Worm (Caenorhabditis elegans) whole organism, mixed stage, embryonic: ENCODE results near the gene tomm-40.

Experiments
- elt-3 ChIP-seq: fragments of 150-350 bp; optimal IDR thresholded peaks from 2 replicates; lab custom pipeline; 2014; ENCODE audit warnings: missing biosample characterization, missing genetic modification characterization
- hlh-1 ChIP-seq: fragments of 150-350 bp; optimal IDR thresholded peaks from 2 replicates; lab custom pipeline; 2014; ENCODE audit warnings: missing biosample characterization, missing genetic modification reagents, missing genetic modification characterization
- lsy-2 ChIP-seq: fragments of 150-350 bp; optimal IDR thresholded peaks from 2 replicates; lab custom pipeline; 2014; ENCODE audit warnings: missing biosample characterization, missing genetic modification characterization
- ztf-11 ChIP-seq: fragments of 150-350 bp; optimal IDR thresholded peaks from 2 replicates; lab custom pipeline; 2014; ENCODE audit warnings: missing biosample characterization, missing genetic modification characterization

DNA sequence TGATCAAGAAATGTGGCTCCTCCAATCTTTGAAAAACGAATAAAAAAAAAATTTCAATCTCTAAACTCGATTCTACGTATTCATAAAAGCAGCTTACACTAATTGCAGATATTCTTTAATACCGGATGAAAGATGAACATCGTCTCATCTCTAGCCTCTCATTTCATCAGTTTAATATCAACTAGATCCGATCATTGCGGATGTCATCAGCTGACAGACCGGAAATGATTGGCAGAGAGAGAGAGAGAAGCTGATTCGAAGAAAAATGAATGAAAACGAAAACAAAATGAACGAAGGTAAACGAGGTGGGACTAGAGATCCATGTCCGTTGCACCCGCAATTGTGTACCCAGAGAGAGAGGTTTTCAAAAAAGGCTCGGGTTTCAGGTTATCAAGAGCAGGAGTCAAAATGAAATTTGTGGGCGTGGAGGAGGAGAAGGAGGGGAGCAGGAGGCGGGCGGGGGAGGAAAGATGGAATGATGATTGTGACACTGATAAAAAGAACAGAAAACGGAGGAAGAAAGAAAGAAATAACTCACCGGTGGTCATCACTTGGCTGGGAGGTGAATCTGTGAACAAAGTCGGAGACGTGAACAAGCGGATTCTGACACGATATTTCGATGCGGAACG is 41.6 kb upstream of the tomm-40 start:
- TF ChIP-seq hlh-1 (tag; lab: Kevin White, UChicago) (peak; percentile 73), elt-3 (no peak), ztf-11 (no peak), lsy-2 (no peak)
